Worm (Caenorhabditis elegans) whole organism, L4/young adult: ENCODE data around the gene Y56A3A.33.

Experiments used
- W03F9.2 ChIP-seq: fragments of 150-350 bp; optimal IDR thresholded peaks from 2 replicates; lab custom pipeline; 2014; ENCODE audit warnings: missing biosample characterization, missing genetic modification characterization
- dao-5 ChIP-seq: sonication (generic microtip); optimal IDR thresholded peaks from 2 replicates; lab custom pipeline; 2016; ENCODE audit warnings: missing genotype, missing genetic modification characterization, moderate library complexity, missing compliant biosample characterization
- him-1 ChIP-seq: sonication (generic microtip); optimal IDR thresholded peaks from 2 replicates; lab custom pipeline; 2016; ENCODE audit warnings: missing genotype, missing genetic modification reagents, missing genetic modification characterization, missing compliant biosample characterization

The Y56A3A.33 gene

DNA sequence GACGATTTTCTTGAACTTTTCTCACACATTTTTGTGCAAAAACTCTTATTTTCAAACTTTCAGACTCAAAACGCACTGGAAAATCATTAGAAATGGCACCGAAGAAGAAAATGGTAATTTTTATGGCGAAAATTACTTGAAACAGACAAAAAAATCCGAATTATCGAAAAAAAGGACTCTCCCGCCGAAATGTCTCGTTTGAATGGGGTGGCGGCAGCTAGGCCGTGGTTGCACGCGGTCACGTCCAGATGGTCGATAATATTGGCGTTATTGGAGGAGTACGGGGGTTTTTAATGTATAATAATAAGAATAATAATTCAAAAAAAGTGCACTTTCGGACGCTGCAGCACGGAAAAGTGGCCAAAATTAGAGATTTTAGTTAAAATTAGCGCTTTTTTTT, 28.3 kb downstream of the Y56A3A.33 start, which contains the start of gene Y56A3A.31:
Gene Y56A3A.31, plus strand, starts transcription at position 64 of the 400 bp plus-strand sequence.
- TF ChIP-seq him-1 (tag; lab: Kevin White, UChicago) (no peak), W03F9.2 (tag; lab: Kevin White, UChicago) (no peak), dao-5 (no peak)

DNA sequence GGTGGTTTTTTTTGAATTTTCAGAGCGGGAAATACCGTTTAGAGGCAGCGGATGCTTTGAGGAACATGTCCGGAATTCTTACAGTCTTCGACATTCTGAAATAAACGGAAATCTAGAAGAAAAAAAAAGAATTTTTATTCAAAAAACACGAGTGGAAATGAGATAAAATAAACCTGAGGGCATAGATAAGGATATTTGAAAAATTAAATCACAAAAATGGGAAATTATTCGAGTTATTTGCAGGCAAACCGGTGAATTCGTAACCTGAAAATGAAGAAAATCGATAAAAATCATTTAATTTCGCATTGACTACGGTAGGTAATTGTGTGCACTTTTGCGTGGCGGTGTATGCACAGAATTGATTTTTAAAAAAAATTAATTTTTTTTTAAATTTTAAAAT, 28.8 kb downstream of the Y56A3A.33 start, which contains the start of gene ung-1:
Gene ung-1, minus strand, starts transcription at position 101 of the 400 bp plus-strand sequence.
- TF ChIP-seq W03F9.2 (tag; lab: Kevin White, UChicago) (no peak), dao-5 (no peak), him-1 (tag; lab: Kevin White, UChicago) (no peak)

- TF ChIP-seq W03F9.2 (tag; lab: Kevin White, UChicago), result no peak
- TF ChIP-seq dao-5, result no peak
- no peak for TF ChIP-seq him-1 (tag; lab: Kevin White, UChicago)
These were observed 31.4 kb downstream of the Y56A3A.33 start, which contains the start of gene Y56A3A.28 for ce11 chrIII:11971342-11971741. Gene Y56A3A.28 (minus strand): TSS chrIII:11971374.

DNA sequence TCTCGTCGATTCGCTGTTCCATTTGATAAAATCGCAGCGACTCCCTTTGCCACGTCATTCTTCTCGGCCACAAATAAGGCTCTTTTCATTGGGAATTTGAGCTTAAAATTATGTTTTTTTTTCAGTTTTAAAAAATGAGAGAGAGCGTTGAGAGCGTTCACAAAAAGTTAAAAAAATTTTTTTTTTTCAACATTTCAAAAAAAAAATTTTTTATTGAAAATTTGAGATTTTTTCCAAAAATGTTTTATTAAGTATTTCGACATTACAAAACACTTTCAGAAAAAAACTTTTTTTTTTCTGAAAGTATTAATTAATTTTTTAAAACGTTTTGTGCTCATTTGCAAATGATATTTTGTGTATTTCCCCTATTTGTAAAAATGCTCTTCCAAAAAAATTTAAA, 42.7 kb downstream of the Y56A3A.33 start, which contains the start of gene top-3:
Gene top-3, minus strand, starts transcription at position 101 of the 400 bp plus-strand sequence.
- TF ChIP-seq dao-5 (no peak), W03F9.2 (tag; lab: Kevin White, UChicago) (no peak), him-1 (tag; lab: Kevin White, UChicago) (no peak)

- no peak for TF ChIP-seq him-1 (tag; lab: Kevin White, UChicago)
- no peak for TF ChIP-seq W03F9.2 (tag; lab: Kevin White, UChicago)
- TF ChIP-seq dao-5, result no peak
These were observed 48.6 kb downstream of the Y56A3A.33 start for ce11 chrIII:11954150-11954549.

- TF ChIP-seq him-1 (tag; lab: Kevin White, UChicago) (no peak), W03F9.2 (tag; lab: Kevin White, UChicago) (no peak), dao-5 (no peak)
These were observed 51.6 kb downstream of the Y56A3A.33 start for ce11 chrIII:11951111-11951510.
